Fruit fly (Drosophila melanogaster): ENCODE measurements around the gene Ipo9.

dm6 chr3R:11437528-11437927, 25.2 kb downstream of the Ipo9 start, which contains the start of gene CG17230:
- TF ChIP-seq Vsx2 (GFP tag; optimal IDR thresholded peaks at IDR 0.05; ENCODE audit: partially characterized antibody) (no peak), Hnf4 (GFP tag; optimal IDR thresholded peaks at IDR 0.05) (no peak), br (GFP tag; optimal IDR thresholded peaks at IDR 0.05) (no peak), Hr83 (GFP tag; optimal IDR thresholded peaks at IDR 0.05; ENCODE audit: poor library complexity, severe bottlenecking) (no peak), foxo (GFP tag; optimal IDR thresholded peaks at IDR 0.05) (no peak), usp (GFP tag; optimal IDR thresholded peaks at IDR 0.05) (no peak), HLH106 (tag; optimal IDR thresholded peaks at IDR 0.05) (no peak)
